Worm (Caenorhabditis elegans) whole organism, young adult: ENCODE measurements around the gene C23H3.5.

Experiments used
- bed-1 ChIP-seq: fragments of 200-800 bp; sonication (Bioruptor generic); IDR thresholded peaks from 2 replicates; pipeline ENCODE4 v1.3.6; 2022; ENCODE audit warnings: missing genetic modification reagents, missing genetic modification characterization, missing compliant biosample characterization
- ceh-79 ChIP-seq: sonication (generic microtip); optimal IDR thresholded peaks from 2 replicates; lab custom pipeline; 2017; ENCODE audit warnings: mild to moderate bottlenecking, missing genetic modification characterization, missing compliant biosample characterization
- ztf-3 ChIP-seq: fragments of 200-800 bp; sonication (Bioruptor generic); optimal IDR thresholded peaks from 2 replicates; lab custom pipeline; 2018; ENCODE audit warnings: mild to moderate bottlenecking, missing genetic modification characterization, missing compliant biosample characterization

DNA sequence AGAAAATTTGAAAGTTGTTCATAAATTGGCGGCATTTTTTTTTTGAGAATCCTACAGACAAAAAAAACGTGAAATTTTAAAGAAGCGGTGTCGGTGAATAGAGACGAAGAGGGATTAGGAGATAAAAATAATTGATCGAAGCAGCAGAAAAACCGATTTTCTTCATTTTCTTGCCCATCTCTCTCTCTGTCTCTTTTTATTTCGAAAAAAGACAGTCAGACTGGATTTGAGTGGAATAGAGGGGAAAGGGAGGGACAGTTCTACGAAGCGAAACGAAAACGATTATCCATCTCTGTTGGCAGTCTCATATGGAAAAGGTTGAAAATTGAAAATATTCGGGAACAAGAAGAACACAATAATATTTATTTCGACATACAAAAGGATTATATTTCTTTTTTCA lies 17.8 kb upstream of the C23H3.5 start:
- no peak for TF ChIP-seq ztf-3
- TF ChIP-seq bed-1 (GFP tag; lab: Robert Waterston, UW) = no peak
- TF ChIP-seq ceh-79 (tag; lab: Kevin White, UChicago) = no peak
